Worm (Caenorhabditis elegans) whole organism, young adult: ENCODE results near the gene mrpl-53.

Experiments
- B0261.1 ChIP-seq: sonication (generic microtip); optimal IDR thresholded peaks from 2 replicates; lab custom pipeline; 2016; ENCODE audit warnings: mild to moderate bottlenecking, missing genetic modification characterization, moderate library complexity, missing compliant biosample characterization
- F49E8.2 ChIP-seq: sonication (generic microtip); optimal IDR thresholded peaks from 3 replicates; lab custom pipeline; 2017; ENCODE audit warnings: missing genetic modification characterization, mild to moderate bottlenecking, missing compliant biosample characterization, antibody characterized with exemption, moderate library complexity; ENCODE audit not compliant: insufficient read depth
- K11D2.4 ChIP-seq: fragments of 200-800 bp; sonication (Bioruptor generic); IDR thresholded peaks from 2 replicates; pipeline ENCODE4 v1.3.6; 2022; ENCODE audit warnings: missing genetic modification reagents, missing genetic modification characterization, missing compliant biosample characterization
- Y67H2A.10 ChIP-seq: fragments of 200-800 bp; sonication (Bioruptor generic); conservative IDR thresholded peaks from 2 replicates; pipeline ENCODE4 v1.3.6; 2022; ENCODE audit warnings: missing genetic modification reagents, missing genetic modification characterization, missing compliant biosample characterization
- ccch-3 ChIP-seq: fragments of 200-800 bp; sonication (Bioruptor generic); optimal IDR thresholded peaks from 2 replicates; lab custom pipeline; 2018; ENCODE audit warnings: mild to moderate bottlenecking, missing genetic modification characterization, missing compliant biosample characterization
- ceh-58 ChIP-seq: fragments of 200-800 bp; sonication (Bioruptor generic); IDR thresholded peaks from 2 replicates; pipeline ENCODE4 v1.3.6; 2022; ENCODE audit warnings: missing genetic modification characterization, missing compliant biosample characterization
- ets-4 ChIP-seq: fragments of 200-800 bp; sonication (Bioruptor generic); optimal IDR thresholded peaks from 2 replicates; lab custom pipeline; 2018; ENCODE audit warnings: mild to moderate bottlenecking, missing genetic modification characterization, missing compliant biosample characterization
- lag-1 ChIP-seq: fragments of 200-800 bp; sonication (Bioruptor generic); IDR thresholded peaks from 2 replicates; pipeline ENCODE4 v1.3.6; 2022; ENCODE audit warnings: missing genetic modification reagents, missing genetic modification characterization, missing compliant biosample characterization
- nhr-120 ChIP-seq: fragments of 200-800 bp; sonication (Bioruptor generic); IDR thresholded peaks from 2 replicates; pipeline ENCODE4 v1.3.6; 2022; ENCODE audit warnings: missing genetic modification characterization, missing compliant biosample characterization
- nhr-179 ChIP-seq: sonication (generic microtip); optimal IDR thresholded peaks from 2 replicates; lab custom pipeline; 2016; ENCODE audit warnings: mild to moderate bottlenecking, missing genetic modification characterization, missing compliant biosample characterization
- nhr-80 ChIP-seq: sonication (generic microtip); optimal IDR thresholded peaks from 2 replicates; lab custom pipeline; 2016; ENCODE audit warnings: missing genetic modification characterization, missing compliant biosample characterization
- snpc-3.4 ChIP-seq: sonication (generic microtip); optimal IDR thresholded peaks from 2 replicates; lab custom pipeline; 2017; ENCODE audit warnings: missing genetic modification characterization, mild to moderate bottlenecking, missing compliant biosample characterization, antibody characterized with exemption, moderate library complexity, missing genotype, missing genetic modification reagents
- zim-3 ChIP-seq: sonication (generic microtip); optimal IDR thresholded peaks from 2 replicates; lab custom pipeline; 2017; ENCODE audit warnings: mild to moderate bottlenecking, missing genetic modification characterization, moderate library complexity, missing compliant biosample characterization

- no peak for TF ChIP-seq ccch-3 (GFP tag; lab: Kevin White, UChicago)
- no peak for TF ChIP-seq B0261.1 (tag; lab: Kevin White, UChicago)
- TF ChIP-seq snpc-3.4 (tag; lab: Kevin White, UChicago) = no peak
- TF ChIP-seq K11D2.4 (GFP tag; lab: Robert Waterston, UW) = no peak
- TF ChIP-seq ets-4 (GFP tag; lab: Kevin White, UChicago) = no peak
- no peak for TF ChIP-seq Y67H2A.10
- no peak for TF ChIP-seq zim-3 (tag; lab: Kevin White, UChicago)
- no peak for TF ChIP-seq nhr-80 (tag; lab: Kevin White, UChicago)
- no peak for TF ChIP-seq ceh-58 (GFP tag; lab: Robert Waterston, UW)
- no peak for TF ChIP-seq F49E8.2 (tag; lab: Kevin White, UChicago)
- TF ChIP-seq nhr-120 (GFP tag; lab: Robert Waterston, UW) = no peak
- TF ChIP-seq nhr-179 (tag; lab: Kevin White, UChicago) = no peak
- no peak for TF ChIP-seq lag-1 (GFP tag; lab: Robert Waterston, UW)
These were observed 4.7 kb upstream of the mrpl-53 start, which contains the start of gene parp-2 for ce11 chrII:9592737-9593136.
